Fruit fly (Drosophila melanogaster) whole organism, embryonic: ENCODE measurements around the gene w-cup.

Experiments used
- ATbp ChIP-seq: fragments of 200-800 bp; sonication (Bioruptor generic); optimal IDR thresholded peaks from 2 replicates; lab custom pipeline; 2017; ENCODE audit warnings: missing biosample characterization, mild to moderate bottlenecking, missing genetic modification characterization, missing genetic modification reagents
- Atf-2 ChIP-seq: fragments of 200-800 bp; sonication (Bioruptor generic); optimal IDR thresholded peaks from 2 replicates; lab custom pipeline; 2016; ENCODE audit warnings: missing biosample characterization, missing genetic modification characterization
- CG11696 ChIP-seq: fragments of 200-800 bp; sonication (Bioruptor generic); IDR thresholded peaks from 2 replicates; pipeline ENCODE4 v1.3.6; 2022; ENCODE audit warnings: missing biosample characterization, missing genetic modification characterization
- CG14050 ChIP-seq: fragments of 200-800 bp; sonication (Bioruptor generic); IDR thresholded peaks from 3 replicates; pipeline ENCODE4 v1.3.6; 2022; ENCODE audit warnings: missing biosample characterization, missing genetic modification characterization
- CG16815 ChIP-seq: fragments of 200-800 bp; sonication (Bioruptor generic); optimal IDR thresholded peaks from 3 replicates; lab custom pipeline; 2017; ENCODE audit warnings: missing biosample characterization, mild to moderate bottlenecking, missing genetic modification characterization
- CG2120 ChIP-seq: fragments of 200-800 bp; sonication (Bioruptor generic); optimal IDR thresholded peaks from 3 replicates; lab custom pipeline; 2016; ENCODE audit warnings: missing biosample characterization, missing genetic modification characterization
- CG2202 ChIP-seq: fragments of 200-800 bp; sonication (Bioruptor generic); optimal IDR thresholded peaks from 2 replicates; lab custom pipeline; 2018; ENCODE audit warnings: missing biosample characterization, mild to moderate bottlenecking, missing genetic modification characterization
- CG30403 ChIP-seq: fragments of 200-800 bp; sonication (Bioruptor generic); optimal IDR thresholded peaks from 3 replicates; lab custom pipeline; 2016; ENCODE audit warnings: missing biosample characterization, missing genetic modification characterization
- CG3065 ChIP-seq: fragments of 200-800 bp; sonication (Bioruptor generic); optimal IDR thresholded peaks from 2 replicates; lab custom pipeline; 2016; ENCODE audit warnings: missing biosample characterization, missing genetic modification characterization
- CG31388 ChIP-seq: fragments of 200-800 bp; sonication (Bioruptor generic); optimal IDR thresholded peaks from 2 replicates; lab custom pipeline; 2016; ENCODE audit warnings: missing biosample characterization, missing genetic modification characterization
- CG32532 ChIP-seq: fragments of 200-800 bp; sonication (Bioruptor generic); IDR thresholded peaks from 2 replicates; pipeline ENCODE4 v1.3.6; 2022; ENCODE audit warnings: missing biosample characterization, missing genetic modification characterization
- CG32767 ChIP-seq: fragments of 200-800 bp; sonication (Bioruptor generic); IDR thresholded peaks from 2 replicates; pipeline ENCODE4 v1.3.6; 2022; ENCODE audit warnings: missing biosample characterization, missing genetic modification characterization
- CG33557 ChIP-seq: fragments of 200-800 bp; sonication (Bioruptor generic); optimal IDR thresholded peaks from 2 replicates; lab custom pipeline; 2019; ENCODE audit warnings: missing biosample characterization, mild to moderate bottlenecking, missing genetic modification characterization, moderate library complexity
- CG34376 ChIP-seq: fragments of 200-800 bp; sonication (Bioruptor generic); optimal IDR thresholded peaks from 2 replicates; lab custom pipeline; 2018; ENCODE audit warnings: missing biosample characterization, mild to moderate bottlenecking, missing genetic modification characterization
- CG3726 ChIP-seq: fragments of 200-800 bp; sonication (Bioruptor generic); IDR thresholded peaks from 3 replicates; pipeline ENCODE4, ENCODE4 v1.3.6; 2022; ENCODE audit warnings: missing biosample characterization, missing genetic modification characterization
- CG43689 ChIP-seq: fragments of 200-800 bp; sonication (Bioruptor generic); IDR thresholded peaks from 2 replicates; pipeline ENCODE4 v1.3.6; 2022; ENCODE audit warnings: missing biosample characterization, missing genetic modification characterization
- CG4854 ChIP-seq: fragments of 200-800 bp; sonication (Bioruptor generic); optimal IDR thresholded peaks from 2 replicates; lab custom pipeline; 2016; ENCODE audit warnings: missing biosample characterization, missing genetic modification characterization, inconsistent platforms
- CG6254 ChIP-seq: fragments of 200-800 bp; sonication (Bioruptor generic); optimal IDR thresholded peaks from 3 replicates; lab custom pipeline; 2017; ENCODE audit warnings: mild to moderate bottlenecking, missing biosample characterization, missing genetic modification reagents, missing genetic modification characterization
- CG6272 ChIP-seq: fragments of 200-800 bp; sonication (Bioruptor generic); IDR thresholded peaks from 2 replicates; pipeline ENCODE4 v1.3.6; 2022; ENCODE audit warnings: missing biosample characterization, missing genetic modification characterization
- CG7786 ChIP-seq: fragments of 200-800 bp; sonication (Bioruptor generic); optimal IDR thresholded peaks from 2 replicates; lab custom pipeline; 2016; ENCODE audit warnings: missing biosample characterization, missing genetic modification characterization
- CG8089 ChIP-seq: fragments of 200-800 bp; sonication (Bioruptor generic); optimal IDR thresholded peaks from 3 replicates; lab custom pipeline; 2016; ENCODE audit warnings: missing biosample characterization, missing genetic modification characterization
- CG9817 ChIP-seq: fragments of 200-800 bp; sonication (Bioruptor generic); optimal IDR thresholded peaks from 2 replicates; lab custom pipeline; 2018; ENCODE audit warnings: missing biosample characterization, mild to moderate bottlenecking, missing genetic modification characterization, moderate library complexity
- CG9932 ChIP-seq: fragments of 200-800 bp; sonication (Bioruptor generic); IDR thresholded peaks from 2 replicates; pipeline ENCODE4 v1.3.6; 2022; ENCODE audit warnings: missing biosample characterization, missing genetic modification characterization
- Eip74EF ChIP-seq, 2 experiments: fragments of 200-800 bp in 1 of 2; fragments of >200 bp in 1 of 2; sonication (Bioruptor generic) in 1 of 2; optimal IDR thresholded peaks; 2 replicates each; lab custom pipeline; 2017 to 2019; ENCODE audit warnings: missing biosample characterization in 2 of 2, missing genetic modification characterization in 2 of 2, mild to moderate bottlenecking in 1 of 2, moderate library complexity in 1 of 2
- Ets97D ChIP-seq: fragments of 200-800 bp; sonication (Bioruptor generic); optimal IDR thresholded peaks from 3 replicates; lab custom pipeline; 2016; ENCODE audit warnings: missing biosample characterization, missing genetic modification characterization
- H2.0 ChIP-seq: fragments of 200-800 bp; sonication (Bioruptor generic); IDR thresholded peaks from 2 replicates; pipeline ENCODE4 v1.3.6; 2022; ENCODE audit warnings: missing biosample characterization, missing genetic modification characterization
- Mes4 ChIP-seq: fragments of 200-800 bp; sonication (Bioruptor generic); optimal IDR thresholded peaks from 2 replicates; lab custom pipeline; 2016; ENCODE audit warnings: missing biosample characterization, missing genetic modification characterization
- NC2β ChIP-seq: fragments of 200-800 bp; sonication (Bioruptor generic); optimal IDR thresholded peaks from 2 replicates; lab custom pipeline; 2016; ENCODE audit warnings: missing biosample characterization, missing genetic modification characterization
- Oli ChIP-seq: fragments of 200-800 bp; sonication (Bioruptor generic); optimal IDR thresholded peaks from 2 replicates; lab custom pipeline; 2018; ENCODE audit warnings: missing biosample characterization, mild to moderate bottlenecking, missing genetic modification characterization, moderate library complexity
- Poxn ChIP-seq: fragments of 200-800 bp; sonication (Bioruptor generic); IDR thresholded peaks from 2 replicates; pipeline ENCODE4 v1.3.6; 2022; ENCODE audit warnings: missing biosample characterization, missing genetic modification characterization
- Rx ChIP-seq: fragments of 200-800 bp; sonication (Bioruptor generic); IDR thresholded peaks from 2 replicates; pipeline ENCODE4 v1.3.6; 2022; ENCODE audit warnings: missing biosample characterization, missing genetic modification characterization
- TFAM ChIP-seq: fragments of 200-800 bp; sonication (Bioruptor generic); optimal IDR thresholded peaks from 2 replicates; lab custom pipeline; 2017; ENCODE audit warnings: missing biosample characterization, missing genetic modification characterization, inconsistent platforms
- bab2 ChIP-seq: fragments of 200-800 bp; sonication (Bioruptor generic); optimal IDR thresholded peaks from 2 replicates; lab custom pipeline; 2016; ENCODE audit warnings: missing biosample characterization, missing genetic modification characterization
- ci ChIP-seq: fragments of 200-800 bp; sonication (Bioruptor generic); IDR thresholded peaks from 3 replicates; pipeline ENCODE4 v1.3.6; 2022; ENCODE audit warnings: missing biosample characterization, missing genetic modification characterization
- ems ChIP-seq: fragments of 200-800 bp; sonication (Bioruptor generic); optimal IDR thresholded peaks from 3 replicates; lab custom pipeline; 2016; ENCODE audit warnings: missing biosample characterization, missing genetic modification characterization
- grau ChIP-seq: fragments of 200-800 bp; optimal IDR thresholded peaks from 3 replicates; lab custom pipeline; 2019; ENCODE audit warnings: missing biosample characterization, mild to moderate bottlenecking, missing genetic modification characterization, moderate library complexity
- gsb ChIP-seq: fragments of 200-800 bp; sonication (Bioruptor generic); IDR thresholded peaks from 2 replicates; pipeline ENCODE4 v1.3.6; 2022; ENCODE audit warnings: missing biosample characterization, missing genetic modification characterization
- gsb-n ChIP-seq: fragments of 200-800 bp; sonication (Bioruptor generic); optimal IDR thresholded peaks from 3 replicates; lab custom pipeline; 2018; ENCODE audit warnings: missing biosample characterization, mild to moderate bottlenecking, missing genetic modification characterization
- ham ChIP-seq: fragments of 200-800 bp; sonication (Bioruptor generic); IDR thresholded peaks from 2 replicates; pipeline ENCODE4 v1.3.6; 2022; ENCODE audit warnings: missing biosample characterization, missing genetic modification characterization
- kni ChIP-seq: fragments of 200-800 bp; sonication (Bioruptor generic); optimal IDR thresholded peaks from 3 replicates; lab custom pipeline; 2017; ENCODE audit warnings: mild to moderate bottlenecking, missing biosample characterization, missing genetic modification reagents, missing genetic modification characterization
- lbe ChIP-seq: fragments of 200-800 bp; sonication (Bioruptor generic); optimal IDR thresholded peaks from 2 replicates; lab custom pipeline; 2016; ENCODE audit warnings: missing biosample characterization, mild to moderate bottlenecking, missing genetic modification characterization
- lov ChIP-seq, 2 experiments: fragments of 200-800 bp in 1 of 2; fragments of >200 bp in 1 of 2; sonication (Bioruptor generic) in 1 of 2; IDR thresholded peaks in 1 of 2; optimal IDR thresholded peaks in 1 of 2; 2 replicates in 1 of 2; 3 replicates in 1 of 2; pipeline versions ENCODE4 v1.3.6 to Lab custom; 2017 to 2022; ENCODE audit warnings: missing biosample characterization in 1 of 2, missing genetic modification characterization in 1 of 2
- mirr ChIP-seq: fragments of 200-800 bp; sonication (Bioruptor generic); optimal IDR thresholded peaks from 3 replicates; lab custom pipeline; 2018; ENCODE audit warnings: missing biosample characterization, mild to moderate bottlenecking, missing genetic modification characterization
- onecut ChIP-seq: fragments of 200-800 bp; sonication (Bioruptor generic); IDR thresholded peaks from 2 replicates; pipeline ENCODE4 v1.3.6; 2022; ENCODE audit warnings: missing biosample characterization, missing genetic modification characterization
- pzg ChIP-seq: fragments of 200-800 bp; sonication (Bioruptor generic); optimal IDR thresholded peaks from 3 replicates; lab custom pipeline; 2018; ENCODE audit warnings: missing biosample characterization, mild to moderate bottlenecking, missing genetic modification characterization, moderate library complexity
- sc ChIP-seq, 3 experiments: fragments of >200 bp in 2 of 3; fragments of 200-800 bp in 1 of 3; sonication (Bioruptor generic) in 1 of 3; optimal IDR thresholded peaks; 2 replicates in 2 of 3; 3 replicates in 1 of 3; lab custom pipeline; 2017; ENCODE audit warnings: mild to moderate bottlenecking in 1 of 3, missing biosample characterization in 1 of 3, missing genetic modification characterization in 1 of 3, missing genetic modification reagents in 1 of 3
- shn ChIP-seq: fragments of 200-800 bp; sonication (Bioruptor generic); optimal IDR thresholded peaks from 3 replicates; lab custom pipeline; 2016; ENCODE audit warnings: missing biosample characterization, missing genetic modification characterization
- slbo ChIP-seq: fragments of 200-800 bp; sonication (Bioruptor generic); IDR thresholded peaks from 2 replicates; pipeline ENCODE4 v1.3.6; 2022; ENCODE audit warnings: missing biosample characterization, missing genetic modification characterization
- tx ChIP-seq: fragments of 200-800 bp; sonication (Bioruptor generic); optimal IDR thresholded peaks from 2 replicates; lab custom pipeline; 2016; ENCODE audit warnings: missing biosample characterization, missing genetic modification characterization

w-cup gene

dm6 chr2L:10526953-10527584 lies 50.5 kb downstream of the w-cup start, which contains the start of gene Lip4 (continued):
- TF ChIP-seq pzg (GFP tag; lab: Kevin White, UChicago): no peak
- TF ChIP-seq TFAM (GFP tag; lab: Kevin White, UChicago): no peak
- TF ChIP-seq CG30403: peak; percentile 79
- TF ChIP-seq CG7786 (GFP tag; lab: Kevin White, UChicago): no peak
- no peak for TF ChIP-seq CG9932 (GFP tag; lab: Robert Waterston, UW)
- TF ChIP-seq CG33557 (GFP tag; lab: Kevin White, UChicago): no peak
- no peak for TF ChIP-seq CG16815
- TF ChIP-seq ham (GFP tag; lab: Robert Waterston, UW): no peak
- no peak for TF ChIP-seq CG3065 (GFP tag; lab: Kevin White, UChicago)
- TF ChIP-seq H2.0 (GFP tag; lab: Robert Waterston, UW): peak; percentile 78
- peak; percentile 31 for TF ChIP-seq bab2 (GFP tag; lab: Kevin White, UChicago)
- peak; percentile 74; the same call in 2 of the 3 replicates for TF ChIP-seq ci
- TF ChIP-seq CG34376 (GFP tag; lab: Kevin White, UChicago): no peak
- peak; percentile 81 for TF ChIP-seq CG32532 (GFP tag; lab: Robert Waterston, UW)
- peak; percentile 14 for TF ChIP-seq Atf-2 (GFP tag; lab: Kevin White, UChicago)
- TF ChIP-seq gsb-n (tag; lab: Kevin White, UChicago): peak; percentile 66
- TF ChIP-seq CG31388 (GFP tag; lab: Kevin White, UChicago): peak; percentile 31
- TF ChIP-seq Oli (tag; lab: Kevin White, UChicago): peak; percentile 76
- no peak for TF ChIP-seq lbe (GFP tag; lab: Kevin White, UChicago)
- no peak for TF ChIP-seq Mes4 (GFP tag; lab: Kevin White, UChicago)
- peak; percentile 53; the same call in 1 of the 2 replicates for TF ChIP-seq CG43689
- TF ChIP-seq onecut (GFP tag; lab: Robert Waterston, UW): peak; percentile 38
- TF ChIP-seq CG2202: peak; percentile 13
- TF ChIP-seq lov (optimal IDR thresholded peaks at IDR 0.05; lab: Kevin White, UChicago): no peak
- no peak for TF ChIP-seq lov (GFP tag; IDR thresholded peaks at IDR 0.05; lab: Robert Waterston, UW)
- peak; percentile 22 for TF ChIP-seq ATbp (GFP tag; lab: Kevin White, UChicago)
- TF ChIP-seq CG2120 (GFP tag; lab: Kevin White, UChicago): peak; percentile 64
- TF ChIP-seq CG8089 (GFP tag; lab: Kevin White, UChicago): peak; percentile 42
- peak; percentile 77 for TF ChIP-seq gsb (GFP tag; lab: Robert Waterston, UW)
- TF ChIP-seq CG11696: no peak; the same call in 1 of the 2 replicates
- TF ChIP-seq tx (GFP tag; lab: Kevin White, UChicago): peak; percentile 8
- TF ChIP-seq CG32767 (GFP tag; lab: Robert Waterston, UW): peak; percentile 82
- TF ChIP-seq Eip74EF (GFP tag; optimal IDR thresholded peaks at IDR 0.05; lab: Kevin White, UChicago): peak in 1 of 2 experiments; percentile 67
- no peak for TF ChIP-seq Rx (GFP tag; lab: Robert Waterston, UW)
- TF ChIP-seq CG3726 (GFP tag; lab: Robert Waterston, UW): peak; percentile 66; the same call in 1 of the 3 replicates
- 0 out of 2 replicates have a peak, but pooled peaks have one; percentile 14 for TF ChIP-seq Poxn (GFP tag; lab: Robert Waterston, UW)
- no peak for TF ChIP-seq mirr (GFP tag; lab: Kevin White, UChicago)
- TF ChIP-seq kni: no peak
- TF ChIP-seq CG6272 (GFP tag; lab: Robert Waterston, UW): peak; percentile 38; the same call in 1 of the 2 replicates
- TF ChIP-seq Ets97D (GFP tag; lab: Kevin White, UChicago): no peak
- peak; percentile 22 for TF ChIP-seq NC2β (GFP tag; lab: Kevin White, UChicago)
- peak; percentile 83 for TF ChIP-seq slbo (GFP tag; lab: Robert Waterston, UW)
- peak; percentile 60 for TF ChIP-seq CG4854 (GFP tag; lab: Kevin White, UChicago)
- no peak for TF ChIP-seq shn (GFP tag; lab: Kevin White, UChicago)
- no peak for TF ChIP-seq sc (optimal IDR thresholded peaks at IDR 0.05; lab: Kevin White, UChicago)
- TF ChIP-seq sc (GFP tag; optimal IDR thresholded peaks at IDR 0.05; lab: Kevin White, UChicago): no peak
- TF ChIP-seq grau (tag; lab: Kevin White, UChicago): peak; percentile 79
- peak; percentile 61 for TF ChIP-seq CG9817 (tag; lab: Kevin White, UChicago)
- no peak for TF ChIP-seq CG6254
- TF ChIP-seq CG14050 (GFP tag; lab: Robert Waterston, UW): peak; percentile 66; the same call in 2 of the 3 replicates
- TF ChIP-seq ems (GFP tag; lab: Kevin White, UChicago): peak; percentile 62
